Fruit fly (Drosophila melanogaster): ENCODE data around the gene CG7031.

DNA sequence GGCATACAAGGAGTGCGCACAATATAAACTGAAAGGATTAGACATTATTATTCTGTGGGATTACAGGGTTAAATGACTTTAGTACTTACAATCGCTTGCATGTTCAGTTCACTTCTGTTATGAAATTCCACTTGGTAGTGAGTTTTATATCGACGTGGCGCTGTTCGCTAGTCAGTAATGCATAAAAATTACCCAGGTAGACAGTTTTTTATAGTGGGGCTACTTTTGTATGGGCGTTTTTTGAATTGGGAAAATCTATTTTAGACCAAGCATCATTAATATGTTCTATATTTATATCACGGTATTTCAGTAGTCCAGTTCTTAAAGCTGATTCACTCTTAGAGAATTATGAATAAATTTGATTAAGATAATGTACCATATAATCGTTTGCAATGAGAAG is 32.4 kb upstream of the CG7031 start, which contains the start of gene CG43095:
- TF ChIP-seq CG12768 (GFP tag; optimal IDR thresholded peaks at IDR 0.05): no peak
- TF ChIP-seq CG14711 (tag; optimal IDR thresholded peaks at IDR 0.05): no peak
- no peak for TF ChIP-seq CG5204 (GFP tag; optimal IDR thresholded peaks at IDR 0.05)
- no peak for TF ChIP-seq CG7045 (GFP tag; optimal IDR thresholded peaks at IDR 0.05)
- TF ChIP-seq kay (GFP tag; ENCODE audit: borderline replicate concordance): no peak
- TF ChIP-seq CG1620 (GFP tag; optimal IDR thresholded peaks at IDR 0.05): no peak
- TF ChIP-seq Clk (GFP tag; optimal IDR thresholded peaks at IDR 0.05): no peak
- TF ChIP-seq cnc (optimal IDR thresholded peaks at IDR 0.05): no peak
- TF ChIP-seq CG11617 (GFP tag; optimal IDR thresholded peaks at IDR 0.05): no peak

Data from whole organism, adult.